Fruit fly (Drosophila melanogaster) whole organism, embryonic: Measurements from ENCODE around the gene Reg-2.

Source experiments
- Awh ChIP-seq: fragments of 200-800 bp; sonication (Bioruptor generic); IDR thresholded peaks from 2 replicates; pipeline ENCODE4, ENCODE4 v1.3.6; 2022; ENCODE audit warnings: missing biosample characterization, missing genetic modification characterization
- CG1024 ChIP-seq: fragments of 200-800 bp; sonication (Bioruptor generic); IDR thresholded peaks from 2 replicates; pipeline ENCODE4 v1.3.6; 2022; ENCODE audit warnings: missing biosample characterization, missing genetic modification characterization
- CG10267 ChIP-seq: fragments of 200-800 bp; sonication (Bioruptor generic); optimal IDR thresholded peaks from 2 replicates; lab custom pipeline; 2018; ENCODE audit warnings: missing biosample characterization, mild to moderate bottlenecking, missing genetic modification characterization, moderate library complexity
- CG11093 ChIP-seq: fragments of 200-800 bp; sonication (Bioruptor generic); IDR thresholded peaks from 3 replicates; pipeline ENCODE4 v1.3.6; 2022; ENCODE audit warnings: missing biosample characterization, missing genetic modification characterization
- CG11247 ChIP-seq: fragments of 200-800 bp; sonication (Bioruptor generic); IDR thresholded peaks from 2 replicates; pipeline ENCODE4 v1.3.6; 2022; ENCODE audit warnings: missing biosample characterization, missing genetic modification characterization
- CG11560 ChIP-seq: fragments of 200-800 bp; sonication (Bioruptor generic); IDR thresholded peaks from 3 replicates; pipeline ENCODE4 v1.3.6; 2022; ENCODE audit warnings: missing biosample characterization, missing genetic modification characterization
- CG12219 ChIP-seq: fragments of 200-800 bp; sonication (Bioruptor generic); optimal IDR thresholded peaks from 3 replicates; lab custom pipeline; 2018; ENCODE audit warnings: missing biosample characterization, mild to moderate bottlenecking, missing genetic modification characterization
- CG12744 ChIP-seq: fragments of 200-800 bp; sonication (Bioruptor generic); optimal IDR thresholded peaks from 2 replicates; lab custom pipeline; 2016; ENCODE audit warnings: missing biosample characterization, missing genetic modification characterization
- CG13624 ChIP-seq: fragments of 200-800 bp; sonication (Bioruptor generic); optimal IDR thresholded peaks from 2 replicates; lab custom pipeline; 2016; ENCODE audit warnings: missing biosample characterization, missing genetic modification characterization
- CG14860 ChIP-seq: fragments of 200-800 bp; sonication (Bioruptor generic); IDR thresholded peaks from 3 replicates; pipeline ENCODE4 v1.3.6; 2022; ENCODE audit warnings: missing biosample characterization, missing genetic modification characterization; ENCODE audit not compliant: partially characterized antibody
- CG17568 ChIP-seq: fragments of 200-800 bp; sonication (Bioruptor generic); optimal IDR thresholded peaks from 2 replicates; lab custom pipeline; 2018; ENCODE audit warnings: missing biosample characterization, mild to moderate bottlenecking, missing genetic modification characterization, moderate library complexity
- CG17612 ChIP-seq: fragments of 200-800 bp; sonication (Bioruptor generic); IDR thresholded peaks from 2 replicates; pipeline ENCODE4 v1.3.6; 2022; ENCODE audit warnings: missing biosample characterization, missing genetic modification characterization
- CG32772 ChIP-seq: fragments of 200-800 bp; sonication (Bioruptor generic); IDR thresholded peaks from 2 replicates; pipeline ENCODE4 v1.3.6; 2022; ENCODE audit warnings: missing biosample characterization, missing genetic modification characterization
- CG4404 ChIP-seq: fragments of 200-800 bp; sonication (Bioruptor generic); IDR thresholded peaks from 2 replicates; pipeline ENCODE4 v1.3.6; 2022; ENCODE audit warnings: missing biosample characterization, missing genetic modification characterization
- CG6854 ChIP-seq: fragments of 200-800 bp; sonication (Bioruptor generic); optimal IDR thresholded peaks from 3 replicates; lab custom pipeline; 2017; ENCODE audit warnings: missing biosample characterization, mild to moderate bottlenecking, missing genetic modification characterization
- CG7786 ChIP-seq: fragments of 200-800 bp; sonication (Bioruptor generic); optimal IDR thresholded peaks from 2 replicates; lab custom pipeline; 2016; ENCODE audit warnings: missing biosample characterization, missing genetic modification characterization
- CG7987 ChIP-seq: fragments of 200-800 bp; sonication (Bioruptor generic); optimal IDR thresholded peaks from 2 replicates; lab custom pipeline; 2018; ENCODE audit warnings: missing biosample characterization, mild to moderate bottlenecking, missing genetic modification characterization, moderate library complexity
- CG8765 ChIP-seq: fragments of 200-800 bp; sonication (Bioruptor generic); IDR thresholded peaks from 2 replicates; pipeline ENCODE4 v1.3.6; 2022; ENCODE audit warnings: missing biosample characterization, missing genetic modification characterization
- CG9876 ChIP-seq: fragments of 200-800 bp; sonication (Bioruptor generic); optimal IDR thresholded peaks from 2 replicates; lab custom pipeline; 2016; ENCODE audit warnings: missing biosample characterization, missing genetic modification characterization
- CoRest ChIP-seq: fragments of 200-800 bp; sonication (Bioruptor generic); optimal IDR thresholded peaks from 3 replicates; lab custom pipeline; 2018; ENCODE audit warnings: missing biosample characterization, mild to moderate bottlenecking, missing genetic modification characterization, moderate library complexity
- ERR ChIP-seq: fragments of 200-800 bp; sonication (Bioruptor generic); optimal IDR thresholded peaks from 2 replicates; lab custom pipeline; 2016; ENCODE audit warnings: missing biosample characterization, missing genetic modification characterization
- HLHmδ ChIP-seq: fragments of 200-800 bp; sonication (Bioruptor generic); optimal IDR thresholded peaks from 2 replicates; lab custom pipeline; 2018; ENCODE audit warnings: missing biosample characterization, mild to moderate bottlenecking, missing genetic modification characterization, moderate library complexity
- Hand ChIP-seq: fragments of 200-800 bp; sonication (Bioruptor generic); optimal IDR thresholded peaks from 2 replicates; lab custom pipeline; 2017; ENCODE audit warnings: mild to moderate bottlenecking, missing biosample characterization, missing genetic modification reagents, missing genetic modification characterization
- Hmr ChIP-seq: fragments of 200-800 bp; sonication (Bioruptor generic); optimal IDR thresholded peaks from 3 replicates; lab custom pipeline; 2017; ENCODE audit warnings: mild to moderate bottlenecking, missing biosample characterization, missing genetic modification reagents, missing genetic modification characterization
- Hr78 ChIP-seq, 2 experiments: fragments of 200-800 bp in 1 of 2; fragments of >200 bp in 1 of 2; sonication (Bioruptor generic) in 1 of 2; optimal IDR thresholded peaks; 2 replicates each; lab custom pipeline; 2017 to 2019; ENCODE audit warnings: missing biosample characterization in 2 of 2, missing genetic modification characterization in 2 of 2, mild to moderate bottlenecking in 1 of 2, moderate library complexity in 1 of 2
- Meics ChIP-seq: fragments of 200-800 bp; sonication (Bioruptor generic); optimal IDR thresholded peaks from 2 replicates; lab custom pipeline; 2017; ENCODE audit warnings: missing biosample characterization, mild to moderate bottlenecking, missing genetic modification characterization
- Opbp ChIP-seq: fragments of 200-800 bp; sonication (Bioruptor generic); IDR thresholded peaks from 3 replicates; pipeline ENCODE4 v1.3.6; 2022; ENCODE audit warnings: missing biosample characterization, missing genetic modification characterization; ENCODE audit not compliant: partially characterized antibody
- Scr ChIP-seq: fragments of 200-800 bp; sonication (Bioruptor generic); IDR thresholded peaks from 2 replicates; pipeline ENCODE4 v1.3.6; 2022; ENCODE audit warnings: missing biosample characterization, missing genetic modification characterization; ENCODE audit not compliant: partially characterized antibody
- Ssrp ChIP-seq: fragments of 200-800 bp; sonication (Bioruptor generic); optimal IDR thresholded peaks from 2 replicates; lab custom pipeline; 2018; ENCODE audit warnings: missing biosample characterization, mild to moderate bottlenecking, missing genetic modification characterization, moderate library complexity
- ac ChIP-seq: fragments of 200-800 bp; sonication (Bioruptor generic); optimal IDR thresholded peaks from 3 replicates; lab custom pipeline; 2017; ENCODE audit warnings: missing biosample characterization, mild to moderate bottlenecking, missing genetic modification characterization
- chif ChIP-seq, 2 experiments: fragments of 200-800 bp; sonication (Bioruptor generic); optimal IDR thresholded peaks; 3 replicates each; lab custom pipeline; 2016; ENCODE audit warnings: missing biosample characterization in 2 of 2, missing genetic modification characterization in 2 of 2
- dimm ChIP-seq: fragments of 200-800 bp; sonication (Bioruptor generic); IDR thresholded peaks from 2 replicates; pipeline ENCODE4 v1.3.6; 2022; ENCODE audit warnings: missing biosample characterization, missing genetic modification characterization
- dm ChIP-seq: fragments of 200-800 bp; sonication (Bioruptor generic); optimal IDR thresholded peaks from 3 replicates; lab custom pipeline; 2016; ENCODE audit warnings: missing biosample characterization, missing genetic modification characterization
- gcm ChIP-seq: fragments of 200-800 bp; sonication (Bioruptor generic); optimal IDR thresholded peaks from 2 replicates; lab custom pipeline; 2019; ENCODE audit warnings: missing biosample characterization, mild to moderate bottlenecking, missing genetic modification characterization, moderate library complexity
- grau ChIP-seq: fragments of 200-800 bp; optimal IDR thresholded peaks from 3 replicates; lab custom pipeline; 2019; ENCODE audit warnings: missing biosample characterization, mild to moderate bottlenecking, missing genetic modification characterization, moderate library complexity
- her ChIP-seq: fragments of 200-800 bp; sonication (Bioruptor generic); optimal IDR thresholded peaks from 2 replicates; lab custom pipeline; 2016; ENCODE audit warnings: missing biosample characterization, missing genetic modification characterization
- jumu ChIP-seq: fragments of 200-800 bp; sonication (Bioruptor generic); optimal IDR thresholded peaks from 3 replicates; lab custom pipeline; 2016; ENCODE audit warnings: missing biosample characterization, missing genetic modification characterization
- kay ChIP-seq: fragments of 200-800 bp; sonication (Bioruptor generic); optimal IDR thresholded peaks from 2 replicates; lab custom pipeline; 2016; ENCODE audit warnings: missing biosample characterization, missing genetic modification characterization
- lbe ChIP-seq: fragments of 200-800 bp; sonication (Bioruptor generic); optimal IDR thresholded peaks from 2 replicates; lab custom pipeline; 2016; ENCODE audit warnings: missing biosample characterization, mild to moderate bottlenecking, missing genetic modification characterization
- lmd ChIP-seq: fragments of 200-800 bp; sonication (Bioruptor generic); IDR thresholded peaks from 2 replicates; pipeline ENCODE4 v1.3.6; 2022; ENCODE audit warnings: missing biosample characterization, missing genetic modification characterization
- p53 ChIP-seq: fragments of 200-800 bp; sonication (Bioruptor generic); optimal IDR thresholded peaks from 2 replicates; lab custom pipeline; 2016; ENCODE audit warnings: missing biosample characterization, missing genetic modification characterization
- pros ChIP-seq: fragments of 200-800 bp; sonication (Bioruptor generic); optimal IDR thresholded peaks from 3 replicates; lab custom pipeline; 2019; ENCODE audit warnings: missing biosample characterization, mild to moderate bottlenecking, missing genetic modification characterization, moderate library complexity
- ro ChIP-seq: fragments of 200-800 bp; sonication (Bioruptor generic); IDR thresholded peaks from 2 replicates; pipeline ENCODE4 v1.3.6; 2022; ENCODE audit warnings: missing biosample characterization, missing genetic modification characterization
- sd ChIP-seq: fragments of 200-800 bp; sonication (Bioruptor generic); optimal IDR thresholded peaks from 3 replicates; lab custom pipeline; 2018; ENCODE audit warnings: missing biosample characterization, mild to moderate bottlenecking, missing genetic modification characterization, moderate library complexity
- stwl ChIP-seq: fragments of 200-800 bp; sonication (Bioruptor generic); optimal IDR thresholded peaks from 3 replicates; lab custom pipeline; 2018; ENCODE audit warnings: missing biosample characterization, mild to moderate bottlenecking, missing genetic modification characterization, moderate library complexity
- tin ChIP-seq: fragments of 200-800 bp; sonication (Bioruptor generic); optimal IDR thresholded peaks from 3 replicates; lab custom pipeline; 2016; ENCODE audit warnings: missing biosample characterization, missing genetic modification characterization
- tup ChIP-seq: fragments of 200-800 bp; sonication (Bioruptor generic); optimal IDR thresholded peaks from 2 replicates; lab custom pipeline; 2016; ENCODE audit warnings: missing biosample characterization, mild to moderate bottlenecking, missing genetic modification characterization, moderate library complexity
- unpg ChIP-seq: fragments of 200-800 bp; sonication (Bioruptor generic); optimal IDR thresholded peaks from 3 replicates; lab custom pipeline; 2018; ENCODE audit warnings: missing biosample characterization, mild to moderate bottlenecking, missing genetic modification characterization, moderate library complexity
- zfh2 ChIP-seq: fragments of 200-800 bp; sonication (Bioruptor generic); optimal IDR thresholded peaks from 2 replicates; lab custom pipeline; 2016; ENCODE audit warnings: missing biosample characterization, missing genetic modification characterization

The Reg-2 gene

DNA sequence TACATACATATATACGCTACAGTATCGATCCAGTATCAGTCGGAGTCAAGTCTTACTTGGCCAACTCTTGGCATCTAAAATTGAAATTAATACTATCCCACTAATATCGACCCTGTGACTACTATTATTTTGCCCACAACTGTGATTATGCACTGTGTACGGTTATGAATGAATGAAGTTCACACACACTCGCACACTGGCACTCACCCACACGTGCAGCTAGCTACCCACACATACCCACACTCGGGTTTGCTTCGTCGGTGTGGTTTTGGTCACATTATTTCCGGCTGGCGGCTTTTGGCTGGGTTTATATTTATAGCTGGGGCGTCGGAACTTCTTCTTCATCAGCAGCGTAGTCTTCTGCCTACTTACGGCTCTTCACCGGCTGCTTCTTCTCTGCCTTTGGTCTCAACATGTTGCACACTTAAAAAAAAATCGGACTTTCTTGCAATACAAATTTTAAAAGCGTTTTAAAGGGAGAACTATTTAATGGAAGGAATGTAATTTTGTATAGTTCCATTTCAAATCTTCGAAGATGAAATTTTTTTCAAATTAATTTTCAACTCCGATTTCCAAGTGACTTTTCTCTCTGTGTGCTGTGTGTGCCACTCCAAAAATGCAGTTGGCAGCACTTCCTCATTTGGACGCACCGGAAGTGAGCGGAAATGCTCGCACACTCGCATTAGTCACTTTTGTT lies 28.1 kb upstream of the Reg-2 start (continued):
- TF ChIP-seq grau (tag; lab: Kevin White, UChicago) (peak; percentile 85), CG14860 (no peak), CG1024 (GFP tag; lab: Robert Waterston, UW) (peak; percentile 88), Hand (GFP tag; lab: Kevin White, UChicago) (peak; percentile 50), Opbp (GFP tag; lab: Robert Waterston, UW) (no peak), gcm (GFP tag; lab: Kevin White, UChicago) (peak; percentile 91), ERR (GFP tag; lab: Kevin White, UChicago) (peak; percentile 73), CG11560 (peak; percentile 58; the same call in 2 of the 3 replicates), tup (peak; percentile 73), CG4404 (peak; percentile 92), CG8765 (GFP tag; lab: Robert Waterston, UW) (peak; percentile 90), ac (GFP tag; lab: Kevin White, UChicago) (peak; percentile 81), CG7786 (GFP tag; lab: Kevin White, UChicago) (peak; percentile 92), CG17612 (peak; percentile 59), Ssrp (peak; percentile 95), CG12744 (GFP tag; lab: Kevin White, UChicago) (peak; percentile 76), Scr (GFP tag; lab: Robert Waterston, UW) (no peak), lmd (GFP tag; lab: Robert Waterston, UW) (peak; percentile 89), CG7987 (GFP tag; lab: Kevin White, UChicago) (peak; percentile 40), CG12219 (GFP tag; lab: Kevin White, UChicago) (peak; percentile 90), unpg (GFP tag; lab: Kevin White, UChicago) (peak; percentile 94), her (GFP tag; lab: Kevin White, UChicago) (peak; percentile 89), Hr78 (GFP tag; optimal IDR thresholded peaks at IDR 0.05; lab: Kevin White, UChicago) (no peak), CG13624 (peak; percentile 82), lbe (GFP tag; lab: Kevin White, UChicago) (peak; percentile 5), CG32772 (GFP tag; lab: Robert Waterston, UW) (peak; percentile 93), p53 (peak; percentile 79), CG11093 (GFP tag; lab: Robert Waterston, UW) (peak; percentile 84), Awh (GFP tag; lab: Robert Waterston, UW) (peak; percentile 94), chif (GFP tag; optimal IDR thresholded peaks at IDR 0.05; lab: Kevin White, UChicago) (peak; percentile 94 to 97), stwl (peak; percentile 59), CG17568 (GFP tag; lab: Kevin White, UChicago) (peak; percentile 86), HLHmδ (GFP tag; lab: Kevin White, UChicago) (no peak), zfh2 (GFP tag; lab: Kevin White, UChicago) (no peak), Hmr (GFP tag; lab: Kevin White, UChicago) (peak; percentile 71), kay (GFP tag; lab: Kevin White, UChicago) (peak; percentile 72), dm (GFP tag; lab: Kevin White, UChicago) (peak; percentile 87), sd (tag; lab: Kevin White, UChicago) (no peak), dimm (GFP tag; lab: Robert Waterston, UW) (peak; percentile 83), CG6854 (peak; percentile 76), CG9876 (peak; percentile 88), Meics (GFP tag; lab: Kevin White, UChicago) (peak; percentile 78), CG11247 (GFP tag; lab: Robert Waterston, UW) (peak; percentile 87), tin (GFP tag; lab: Kevin White, UChicago) (peak; percentile 92), CG10267 (tag; lab: Kevin White, UChicago) (peak; percentile 89), ro (GFP tag; lab: Robert Waterston, UW) (peak; percentile 83), CoRest (peak; percentile 93), jumu (peak; percentile 93), pros (GFP tag; lab: Kevin White, UChicago) (peak; percentile 72)
